Fruit fly (Drosophila melanogaster) whole organism, embryonic: ENCODE results near the gene CG9782.

Source experiments
- Adf1 ChIP-seq: fragments of 200-800 bp; sonication (Bioruptor generic); IDR thresholded peaks from 2 replicates; pipeline ENCODE4 v1.3.6; 2022; ENCODE audit warnings: missing biosample characterization, missing genetic modification characterization
- Antp ChIP-seq: fragments of 200-800 bp; sonication (Bioruptor generic); optimal IDR thresholded peaks from 3 replicates; lab custom pipeline; 2016; ENCODE audit warnings: missing biosample characterization, missing genetic modification characterization
- Awh ChIP-seq: fragments of 200-800 bp; sonication (Bioruptor generic); IDR thresholded peaks from 2 replicates; pipeline ENCODE4, ENCODE4 v1.3.6; 2022; ENCODE audit warnings: missing biosample characterization, missing genetic modification characterization
- BtbVII ChIP-seq: fragments of 200-800 bp; sonication (Bioruptor generic); optimal IDR thresholded peaks from 3 replicates; lab custom pipeline; 2017; ENCODE audit warnings: missing biosample characterization, mild to moderate bottlenecking, missing genetic modification characterization
- CG10462 ChIP-seq: fragments of 200-800 bp; sonication (Bioruptor generic); optimal IDR thresholded peaks from 2 replicates; lab custom pipeline; 2016; ENCODE audit warnings: missing biosample characterization, missing genetic modification characterization
- CG11560 ChIP-seq: fragments of 200-800 bp; sonication (Bioruptor generic); IDR thresholded peaks from 3 replicates; pipeline ENCODE4 v1.3.6; 2022; ENCODE audit warnings: missing biosample characterization, missing genetic modification characterization
- CG14441 ChIP-seq: fragments of 200-800 bp; sonication (Bioruptor generic); IDR thresholded peaks from 2 replicates; pipeline ENCODE4 v1.3.6; 2022; ENCODE audit warnings: missing biosample characterization, missing genetic modification characterization
- CG16779 ChIP-seq: fragments of 200-800 bp; sonication (Bioruptor generic); IDR thresholded peaks from 2 replicates; pipeline ENCODE4 v1.3.6; 2022; ENCODE audit warnings: missing biosample characterization, missing genetic modification characterization
- CG16863 ChIP-seq: fragments of 200-800 bp; sonication (Bioruptor generic); optimal IDR thresholded peaks from 3 replicates; lab custom pipeline; 2016; ENCODE audit warnings: missing biosample characterization, missing genetic modification characterization
- CG17328 ChIP-seq: fragments of 200-800 bp; sonication (Bioruptor generic); IDR thresholded peaks from 2 replicates; pipeline ENCODE4 v1.3.6; 2022; ENCODE audit warnings: missing biosample characterization, missing genetic modification characterization
- CG17359 ChIP-seq: fragments of 200-800 bp; sonication (Bioruptor generic); optimal IDR thresholded peaks from 3 replicates; lab custom pipeline; 2018; ENCODE audit warnings: missing biosample characterization, mild to moderate bottlenecking, missing genetic modification characterization, moderate library complexity
- CG2120 ChIP-seq: fragments of 200-800 bp; sonication (Bioruptor generic); optimal IDR thresholded peaks from 3 replicates; lab custom pipeline; 2016; ENCODE audit warnings: missing biosample characterization, missing genetic modification characterization
- CG2875 ChIP-seq: fragments of 200-800 bp; sonication (Bioruptor generic); optimal IDR thresholded peaks from 2 replicates; lab custom pipeline; 2017; ENCODE audit warnings: missing biosample characterization, mild to moderate bottlenecking, missing genetic modification characterization, missing genetic modification reagents
- CG31365 ChIP-seq: fragments of 200-800 bp; sonication (Bioruptor generic); optimal IDR thresholded peaks from 2 replicates; lab custom pipeline; 2018; ENCODE audit warnings: missing biosample characterization, mild to moderate bottlenecking, missing genetic modification characterization
- CG31441 ChIP-seq: fragments of 200-800 bp; sonication (Bioruptor generic); IDR thresholded peaks from 2 replicates; pipeline ENCODE4 v1.3.6; 2022; ENCODE audit warnings: missing biosample characterization, missing genetic modification characterization
- CG3163 ChIP-seq: fragments of 200-800 bp; sonication (Bioruptor generic); optimal IDR thresholded peaks from 3 replicates; lab custom pipeline; 2016; ENCODE audit warnings: missing biosample characterization, missing genetic modification characterization
- CG32772 ChIP-seq: fragments of 200-800 bp; sonication (Bioruptor generic); IDR thresholded peaks from 2 replicates; pipeline ENCODE4 v1.3.6; 2022; ENCODE audit warnings: missing biosample characterization, missing genetic modification characterization
- CG3281 ChIP-seq: fragments of 200-800 bp; sonication (Bioruptor generic); optimal IDR thresholded peaks from 3 replicates; lab custom pipeline; 2017; ENCODE audit warnings: missing biosample characterization, mild to moderate bottlenecking, missing genetic modification characterization
- CG33213 ChIP-seq: fragments of 200-800 bp; sonication (Bioruptor generic); optimal IDR thresholded peaks from 3 replicates; lab custom pipeline; 2016; ENCODE audit warnings: missing biosample characterization, missing genetic modification characterization
- CG43689 ChIP-seq: fragments of 200-800 bp; sonication (Bioruptor generic); IDR thresholded peaks from 2 replicates; pipeline ENCODE4 v1.3.6; 2022; ENCODE audit warnings: missing biosample characterization, missing genetic modification characterization
- CG5180 ChIP-seq: fragments of 200-800 bp; sonication (Bioruptor generic); optimal IDR thresholded peaks from 3 replicates; lab custom pipeline; 2017; ENCODE audit warnings: missing biosample characterization, missing genetic modification characterization, mild to moderate bottlenecking, moderate library complexity, missing genetic modification reagents
- CG7357 ChIP-seq: fragments of 200-800 bp; sonication (Bioruptor generic); IDR thresholded peaks from 3 replicates; pipeline ENCODE4 v1.3.6; 2022; ENCODE audit warnings: missing biosample characterization, missing genetic modification characterization
- CG7839 ChIP-seq: fragments of 200-800 bp; sonication (Bioruptor generic); optimal IDR thresholded peaks from 3 replicates; lab custom pipeline; 2018; ENCODE audit warnings: missing biosample characterization, mild to moderate bottlenecking, missing genetic modification characterization, moderate library complexity
- CG9215 ChIP-seq: fragments of 200-800 bp; sonication (Bioruptor generic); IDR thresholded peaks from 2 replicates; pipeline ENCODE4 v1.3.6; 2022; ENCODE audit warnings: missing biosample characterization, missing genetic modification characterization
- CG9437 ChIP-seq: fragments of 200-800 bp; sonication (Bioruptor generic); optimal IDR thresholded peaks from 2 replicates; lab custom pipeline; 2018; ENCODE audit warnings: missing biosample characterization, mild to moderate bottlenecking, missing genetic modification characterization
- CrebB ChIP-seq: fragments of 200-800 bp; sonication (Bioruptor generic); optimal IDR thresholded peaks from 3 replicates; lab custom pipeline; 2018; ENCODE audit warnings: missing biosample characterization, mild to moderate bottlenecking, missing genetic modification characterization
- Dad ChIP-seq: fragments of 200-800 bp; sonication (Bioruptor generic); optimal IDR thresholded peaks from 3 replicates; lab custom pipeline; 2016; ENCODE audit warnings: missing biosample characterization, missing genetic modification characterization
- Dfd ChIP-seq, 2 experiments: fragments of >200 bp; optimal IDR thresholded peaks; 2 replicates each; lab custom pipeline; 2017; ENCODE audit warnings: missing biosample characterization in 2 of 2, missing genetic modification characterization in 2 of 2
- Ets65A ChIP-seq: fragments of 200-800 bp; sonication (Bioruptor generic); peaks from one replicate; lab custom pipeline; 2016; ENCODE audit warnings: missing biosample characterization, missing genetic modification characterization
- Rx ChIP-seq: fragments of 200-800 bp; sonication (Bioruptor generic); IDR thresholded peaks from 2 replicates; pipeline ENCODE4 v1.3.6; 2022; ENCODE audit warnings: missing biosample characterization, missing genetic modification characterization
- Scr ChIP-seq: fragments of 200-800 bp; sonication (Bioruptor generic); IDR thresholded peaks from 2 replicates; pipeline ENCODE4 v1.3.6; 2022; ENCODE audit warnings: missing biosample characterization, missing genetic modification characterization; ENCODE audit not compliant: partially characterized antibody
- abd-A ChIP-seq: fragments of 200-800 bp; sonication (Bioruptor generic); optimal IDR thresholded peaks from 3 replicates; lab custom pipeline; 2019; ENCODE audit warnings: missing biosample characterization, mild to moderate bottlenecking, missing genetic modification characterization, moderate library complexity
- bcd ChIP-seq: fragments of 200-800 bp; sonication (Bioruptor generic); optimal IDR thresholded peaks from 2 replicates; lab custom pipeline; 2017; ENCODE audit warnings: missing biosample characterization, mild to moderate bottlenecking, missing genetic modification characterization
- ci ChIP-seq: fragments of 200-800 bp; sonication (Bioruptor generic); IDR thresholded peaks from 3 replicates; pipeline ENCODE4 v1.3.6; 2022; ENCODE audit warnings: missing biosample characterization, missing genetic modification characterization
- croc ChIP-seq: fragments of 200-800 bp; sonication (Bioruptor generic); conservative IDR thresholded peaks from 3 replicates; pipeline ENCODE4 v1.3.6; 2022; ENCODE audit warnings: missing biosample characterization, missing genetic modification characterization
- esg ChIP-seq: fragments of 200-800 bp; sonication (Bioruptor generic); conservative IDR thresholded peaks from 2 replicates; pipeline ENCODE4 v1.3.6; 2022; ENCODE audit warnings: missing biosample characterization, missing genetic modification characterization
- ewg ChIP-seq: fragments of 200-800 bp; sonication (Bioruptor generic); optimal IDR thresholded peaks from 3 replicates; lab custom pipeline; 2017; ENCODE audit warnings: mild to moderate bottlenecking, missing biosample characterization, missing genetic modification reagents, missing genetic modification characterization
- fd3F ChIP-seq: fragments of 200-800 bp; sonication (Bioruptor generic); optimal IDR thresholded peaks from 2 replicates; lab custom pipeline; 2018; ENCODE audit warnings: missing biosample characterization, mild to moderate bottlenecking, missing genetic modification characterization, moderate library complexity
- fd64A ChIP-seq: fragments of 200-800 bp; sonication (Bioruptor generic); optimal IDR thresholded peaks from 3 replicates; lab custom pipeline; 2018; ENCODE audit warnings: missing biosample characterization, mild to moderate bottlenecking, missing genetic modification characterization
- fru ChIP-seq: fragments of >200 bp; optimal IDR thresholded peaks from 2 replicates; lab custom pipeline; 2017
- gcm ChIP-seq: fragments of 200-800 bp; sonication (Bioruptor generic); optimal IDR thresholded peaks from 2 replicates; lab custom pipeline; 2019; ENCODE audit warnings: missing biosample characterization, mild to moderate bottlenecking, missing genetic modification characterization, moderate library complexity
- hth ChIP-seq: fragments of >200 bp; optimal IDR thresholded peaks from 2 replicates; lab custom pipeline; 2017; ENCODE audit warnings: inconsistent platforms
- ind ChIP-seq: fragments of 200-800 bp; sonication (Bioruptor generic); optimal IDR thresholded peaks from 3 replicates; lab custom pipeline; 2016; ENCODE audit warnings: missing biosample characterization, missing genetic modification characterization
- knrl ChIP-seq: fragments of 200-800 bp; sonication (Bioruptor generic); IDR thresholded peaks from 3 replicates; pipeline ENCODE4 v1.3.6; 2022; ENCODE audit warnings: missing biosample characterization, missing genetic modification characterization; ENCODE audit not compliant: partially characterized antibody
- rib ChIP-seq: fragments of 200-800 bp; sonication (Bioruptor generic); IDR thresholded peaks from 2 replicates; pipeline ENCODE4 v1.3.6; 2022; ENCODE audit warnings: missing biosample characterization, missing genetic modification characterization
- sqz ChIP-seq: fragments of 200-800 bp; sonication (Bioruptor generic); optimal IDR thresholded peaks from 3 replicates; lab custom pipeline; 2018; ENCODE audit warnings: missing biosample characterization, mild to moderate bottlenecking, missing genetic modification characterization
- sr ChIP-seq: fragments of 200-800 bp; sonication (Bioruptor generic); IDR thresholded peaks from 3 replicates; pipeline ENCODE4 v1.3.6; 2022; ENCODE audit warnings: missing biosample characterization, missing genetic modification characterization
- stwl ChIP-seq: fragments of 200-800 bp; sonication (Bioruptor generic); optimal IDR thresholded peaks from 3 replicates; lab custom pipeline; 2018; ENCODE audit warnings: missing biosample characterization, mild to moderate bottlenecking, missing genetic modification characterization, moderate library complexity
- tgo ChIP-seq: fragments of 200-800 bp; sonication (Bioruptor generic); IDR thresholded peaks from 3 replicates; pipeline ENCODE4 v1.3.6; 2022; ENCODE audit warnings: missing biosample characterization, missing genetic modification characterization
- vvl ChIP-seq: fragments of 200-800 bp; sonication (Bioruptor generic); IDR thresholded peaks from 2 replicates; pipeline ENCODE4 v1.3.6; 2022; ENCODE audit warnings: missing biosample characterization, missing genetic modification characterization
- zen2 ChIP-seq: fragments of 200-800 bp; sonication (Bioruptor generic); IDR thresholded peaks from 3 replicates; pipeline ENCODE4 v1.3.6; 2022; ENCODE audit warnings: missing biosample characterization, missing genetic modification characterization; ENCODE audit not compliant: partially characterized antibody

The CG9782 gene

dm6 chrX:16670691-16671481 lies 49.5 kb upstream of the CG9782 start (continued):
- TF ChIP-seq Dad (GFP tag; lab: Kevin White, UChicago) (no peak), ci (GFP tag; lab: Robert Waterston, UW) (no peak), knrl (GFP tag; lab: Robert Waterston, UW) (no peak), CG2875 (GFP tag; lab: Kevin White, UChicago) (no peak), CG31441 (GFP tag; lab: Robert Waterston, UW) (peak; percentile 18; the same call in 1 of the 2 replicates), bcd (GFP tag; lab: Kevin White, UChicago) (no peak), CG33213 (GFP tag; lab: Kevin White, UChicago) (no peak), CG16779 (GFP tag; lab: Robert Waterston, UW) (no peak), croc (no peak), stwl (tag; lab: Kevin White, UChicago) (no peak), ind (GFP tag; lab: Kevin White, UChicago) (no peak), vvl (GFP tag; lab: Robert Waterston, UW) (no peak), Awh (GFP tag; lab: Robert Waterston, UW) (no peak), esg (GFP tag; lab: Robert Waterston, UW) (no peak), ewg (peak; percentile 21), Scr (no peak), tgo (0 out of 3 replicates have a peak, but pooled peaks have one; percentile 13), CG9215 (GFP tag; lab: Robert Waterston, UW) (no peak), CG17359 (tag; lab: Kevin White, UChicago) (no peak), rib (GFP tag; lab: Robert Waterston, UW) (no peak), fd64A (GFP tag; lab: Kevin White, UChicago) (no peak), gcm (no peak), CG9437 (GFP tag; lab: Kevin White, UChicago) (no peak), sqz (no peak), abd-A (tag; lab: Kevin White, UChicago) (no peak), Antp (peak; percentile 5), CG17328 (GFP tag; lab: Robert Waterston, UW) (no peak), Dfd (GFP tag; optimal IDR thresholded peaks at IDR 0.05; lab: Kevin White, UChicago) (no peak), CG32772 (GFP tag; lab: Robert Waterston, UW) (no peak), sr (GFP tag; lab: Robert Waterston, UW) (no peak), CG7357 (GFP tag; lab: Robert Waterston, UW) (no peak), Adf1 (GFP tag; lab: Robert Waterston, UW) (peak; percentile 97), zen2 (GFP tag; lab: Robert Waterston, UW) (no peak), fru (lab: Kevin White, UChicago) (no peak), CG11560 (tag; lab: Robert Waterston, UW) (no peak), Rx (no peak), CG31365 (tag; lab: Kevin White, UChicago) (no peak), BtbVII (GFP tag; lab: Kevin White, UChicago) (no peak), hth (no peak), CrebB (tag; lab: Kevin White, UChicago) (peak; percentile 15), fd3F (GFP tag; lab: Kevin White, UChicago) (no peak), CG3163 (GFP tag; lab: Kevin White, UChicago) (no peak), CG14441 (GFP tag; lab: Robert Waterston, UW) (peak; percentile 50), CG10462 (GFP tag; lab: Kevin White, UChicago) (no peak), CG43689 (GFP tag; lab: Robert Waterston, UW) (no peak), CG3281 (peak; percentile 45), Ets65A (GFP tag; lab: Kevin White, UChicago) (no peak), CG7839 (peak; percentile 48), CG16863 (GFP tag; lab: Kevin White, UChicago) (no peak), CG2120 (peak; percentile 72), CG5180 (GFP tag; lab: Kevin White, UChicago) (no peak)
